Worm (Caenorhabditis elegans) whole organism, late embryonic: ENCODE data around the gene dld-1.
A peak's percentile ranks its signal among the peaks of the same experiment; 100 is the strongest.

ENCODE experiments used
- C08G9.2 ChIP-seq: sonication (generic microtip); optimal IDR thresholded peaks from 2 replicates; lab custom pipeline; 2016; ENCODE audit warnings: mild to moderate bottlenecking, missing genetic modification characterization, moderate library complexity, missing compliant biosample characterization
- F13H6.1 ChIP-seq: sonication (generic microtip); optimal IDR thresholded peaks from 2 replicates; lab custom pipeline; 2016; ENCODE audit warnings: missing genetic modification characterization, missing compliant biosample characterization
- Y22D7AL.16 ChIP-seq: sonication (generic microtip); optimal IDR thresholded peaks from 2 replicates; lab custom pipeline; 2016; ENCODE audit warnings: missing genetic modification characterization, missing compliant biosample characterization
- ahr-1 ChIP-seq: sonication (generic microtip); optimal IDR thresholded peaks from 2 replicates; lab custom pipeline; 2016; ENCODE audit warnings: missing genetic modification characterization, missing compliant biosample characterization
- ceh-14 ChIP-seq: sonication (generic microtip); optimal IDR thresholded peaks from 2 replicates; lab custom pipeline; 2016; ENCODE audit warnings: missing genotype, missing genetic modification characterization, missing compliant biosample characterization
- ceh-18 ChIP-seq: sonication (generic microtip); optimal IDR thresholded peaks from 2 replicates; lab custom pipeline; 2016; ENCODE audit warnings: missing genetic modification characterization, missing compliant biosample characterization
- ceh-19 ChIP-seq: fragments of 200-800 bp; sonication (Bioruptor generic); optimal IDR thresholded peaks from 2 replicates; lab custom pipeline; 2018; ENCODE audit warnings: mild to moderate bottlenecking, missing genetic modification characterization, missing compliant biosample characterization
- ceh-2 ChIP-seq: sonication (generic microtip); optimal IDR thresholded peaks from 2 replicates; lab custom pipeline; 2016; ENCODE audit warnings: missing genotype, missing genetic modification characterization, missing compliant biosample characterization
- ceh-24 ChIP-seq: sonication (generic microtip); optimal IDR thresholded peaks from 2 replicates; lab custom pipeline; 2016; ENCODE audit warnings: mild to moderate bottlenecking, missing genetic modification characterization, missing compliant biosample characterization
- ceh-30 ChIP-seq: fragments of 150-350 bp; optimal IDR thresholded peaks from 2 replicates; lab custom pipeline; 2014; ENCODE audit warnings: missing biosample characterization, missing genetic modification characterization
- ceh-31 ChIP-seq: sonication (generic microtip); optimal IDR thresholded peaks from 2 replicates; lab custom pipeline; 2016; ENCODE audit warnings: missing genetic modification characterization, missing compliant biosample characterization
- ceh-34 ChIP-seq: sonication (generic microtip); optimal IDR thresholded peaks from 2 replicates; lab custom pipeline; 2016; ENCODE audit warnings: mild to moderate bottlenecking, missing genetic modification characterization, missing compliant biosample characterization
- ceh-48 ChIP-seq: sonication (generic microtip); optimal IDR thresholded peaks from 2 replicates; lab custom pipeline; 2016; ENCODE audit warnings: missing genetic modification characterization, inconsistent platforms, missing compliant biosample characterization
- ceh-6 ChIP-seq: fragments of 200-800 bp; sonication (Bioruptor generic); optimal IDR thresholded peaks from 2 replicates; lab custom pipeline; 2018; ENCODE audit warnings: mild to moderate bottlenecking, missing genetic modification characterization, missing compliant biosample characterization
- ceh-9 ChIP-seq: sonication (generic microtip); optimal IDR thresholded peaks from 2 replicates; lab custom pipeline; 2016; ENCODE audit warnings: mild to moderate bottlenecking, missing genetic modification characterization, inconsistent platforms, missing compliant biosample characterization
- dmd-4 ChIP-seq: sonication (generic microtip); optimal IDR thresholded peaks from 2 replicates; lab custom pipeline; 2016; ENCODE audit warnings: borderline replicate concordance, missing genetic modification characterization, missing compliant biosample characterization
- elt-2 ChIP-seq: sonication (generic microtip); optimal IDR thresholded peaks from 2 replicates; lab custom pipeline; 2016; ENCODE audit warnings: missing genetic modification reagents, missing genetic modification characterization, missing compliant biosample characterization
- eyg-1 ChIP-seq: sonication (generic microtip); optimal IDR thresholded peaks from 2 replicates; lab custom pipeline; 2016; ENCODE audit warnings: missing genotype, missing genetic modification characterization, missing compliant biosample characterization
- fkh-10 ChIP-seq: fragments of 150-350 bp; optimal IDR thresholded peaks from 2 replicates; lab custom pipeline; 2014; ENCODE audit warnings: missing biosample characterization, missing genetic modification reagents, missing genetic modification characterization
- fkh-6 ChIP-seq: sonication (generic microtip); optimal IDR thresholded peaks from 2 replicates; lab custom pipeline; 2016; ENCODE audit warnings: missing genetic modification characterization, missing compliant biosample characterization
- gmeb-2 ChIP-seq: sonication (generic microtip); optimal IDR thresholded peaks from 2 replicates; lab custom pipeline; 2016; ENCODE audit warnings: missing genetic modification characterization, inconsistent platforms, missing compliant biosample characterization
- hlh-13 ChIP-seq: fragments of 200-800 bp; sonication (Bioruptor generic); optimal IDR thresholded peaks from 2 replicates; lab custom pipeline; 2018; ENCODE audit warnings: mild to moderate bottlenecking, missing genetic modification characterization, missing compliant biosample characterization
- hlh-15 ChIP-seq: sonication (generic microtip); optimal IDR thresholded peaks from 2 replicates; lab custom pipeline; 2016; ENCODE audit warnings: missing genetic modification characterization, missing compliant biosample characterization
- hlh-30 ChIP-seq: sonication (generic microtip); optimal IDR thresholded peaks from 2 replicates; lab custom pipeline; 2017; ENCODE audit warnings: antibody characterized with exemption, missing genetic modification characterization, missing compliant biosample characterization; ENCODE audit not compliant: insufficient read depth
- hlh-6 ChIP-seq: sonication (generic microtip); optimal IDR thresholded peaks from 2 replicates; lab custom pipeline; 2016; ENCODE audit warnings: missing genotype, missing genetic modification characterization, missing compliant biosample characterization
- hlh-8 ChIP-seq: sonication (generic microtip); optimal IDR thresholded peaks from 2 replicates; lab custom pipeline; 2016; ENCODE audit warnings: missing genotype, missing genetic modification characterization, missing compliant biosample characterization
- lin-11 ChIP-seq: fragments of 200-800 bp; sonication (Bioruptor generic); optimal IDR thresholded peaks from 2 replicates; lab custom pipeline; 2018; ENCODE audit warnings: mild to moderate bottlenecking, missing genetic modification characterization, missing compliant biosample characterization
- madf-2 ChIP-seq: sonication (generic microtip); optimal IDR thresholded peaks from 2 replicates; lab custom pipeline; 2017; ENCODE audit warnings: missing genetic modification characterization, missing compliant biosample characterization
- mec-3 ChIP-seq: sonication (generic microtip); optimal IDR thresholded peaks from 2 replicates; lab custom pipeline; 2016; ENCODE audit warnings: borderline replicate concordance, missing genetic modification characterization, missing compliant biosample characterization
- nfya-1 ChIP-seq: sonication (generic microtip); optimal IDR thresholded peaks from 2 replicates; lab custom pipeline; 2017; ENCODE audit warnings: missing genetic modification characterization, mild to moderate bottlenecking, missing compliant biosample characterization, antibody characterized with exemption, moderate library complexity
- nhr-11 ChIP-seq: fragments of 150-350 bp; optimal IDR thresholded peaks from 2 replicates; lab custom pipeline; 2014; ENCODE audit warnings: missing biosample characterization, missing genetic modification characterization
- npax-4 ChIP-seq: sonication (generic microtip); optimal IDR thresholded peaks from 2 replicates; lab custom pipeline; 2016; ENCODE audit warnings: missing genetic modification characterization, missing compliant biosample characterization
- odd-2 ChIP-seq: sonication (generic microtip); optimal IDR thresholded peaks from 2 replicates; lab custom pipeline; 2017; ENCODE audit warnings: antibody characterized with exemption, mild to moderate bottlenecking, missing genetic modification characterization, missing compliant biosample characterization
- pag-3 ChIP-seq: sonication (generic microtip); optimal IDR thresholded peaks from 2 replicates; lab custom pipeline; 2016; ENCODE audit warnings: missing compliant biosample characterization, missing genetic modification characterization, borderline replicate concordance
- pat-9 ChIP-seq: fragments of 200-800 bp; sonication (Bioruptor generic); optimal IDR thresholded peaks from 2 replicates; lab custom pipeline; 2018; ENCODE audit warnings: mild to moderate bottlenecking, missing genetic modification characterization, moderate library complexity, missing compliant biosample characterization
- pax-1 ChIP-seq: fragments of 150-350 bp; optimal IDR thresholded peaks from 2 replicates; lab custom pipeline; 2014; ENCODE audit warnings: missing biosample characterization, missing genetic modification characterization
- pha-2 ChIP-seq: sonication (generic microtip); optimal IDR thresholded peaks from 2 replicates; lab custom pipeline; 2017; ENCODE audit warnings: mild to moderate bottlenecking, missing genetic modification characterization, missing compliant biosample characterization
- pha-4 ChIP-seq: fragments of 150-350 bp; optimal IDR thresholded peaks from 2 replicates; lab custom pipeline; 2018; ENCODE audit warnings: missing biosample characterization, missing genetic modification reagents, missing genetic modification characterization
- pqm-1 ChIP-seq: sonication (generic microtip); optimal IDR thresholded peaks from 2 replicates; lab custom pipeline; 2016; ENCODE audit warnings: missing genetic modification characterization, missing compliant biosample characterization
- pros-1 ChIP-seq: fragments of 150-350 bp; optimal IDR thresholded peaks from 2 replicates; lab custom pipeline; 2014; ENCODE audit warnings: missing biosample characterization, missing genetic modification reagents, missing genetic modification characterization
- ref-2 ChIP-seq: sonication (generic microtip); optimal IDR thresholded peaks from 2 replicates; lab custom pipeline; 2016; ENCODE audit warnings: missing genetic modification characterization, missing compliant biosample characterization
- rnt-1 ChIP-seq: sonication (generic microtip); optimal IDR thresholded peaks from 2 replicates; lab custom pipeline; 2016; ENCODE audit warnings: missing genetic modification characterization, missing compliant biosample characterization
- sox-2 ChIP-seq: fragments of 200-800 bp; sonication (Bioruptor generic); IDR thresholded peaks from 2 replicates; pipeline ENCODE4 v1.3.6; 2022; ENCODE audit warnings: missing genetic modification reagents, missing genetic modification characterization, missing compliant biosample characterization
- sox-4 ChIP-seq: sonication (generic microtip); optimal IDR thresholded peaks from 2 replicates; lab custom pipeline; 2017; ENCODE audit warnings: mild to moderate bottlenecking, missing genetic modification characterization, inconsistent platforms, missing compliant biosample characterization
- syd-9 ChIP-seq: sonication (generic microtip); optimal IDR thresholded peaks from 2 replicates; lab custom pipeline; 2016; ENCODE audit warnings: mild to moderate bottlenecking, missing genetic modification characterization, moderate library complexity, missing compliant biosample characterization
- tbx-2 ChIP-seq: sonication (generic microtip); optimal IDR thresholded peaks from 2 replicates; lab custom pipeline; 2016; ENCODE audit warnings: missing genetic modification characterization, missing compliant biosample characterization
- ttx-3 ChIP-seq: sonication (generic microtip); optimal IDR thresholded peaks from 2 replicates; lab custom pipeline; 2016; ENCODE audit warnings: missing genetic modification reagents, missing genetic modification characterization, missing compliant biosample characterization
- unc-3 ChIP-seq, 2 experiments: fragments of 200-800 bp in 1 of 2; sonication (Bioruptor generic) in 1 of 2; sonication (generic microtip) in 1 of 2; conservative IDR thresholded peaks in 1 of 2; optimal IDR thresholded peaks in 1 of 2; 2 replicates each; pipeline versions ENCODE4 v1.3.6 to Lab custom; 2016 to 2022; ENCODE audit warnings: missing compliant biosample characterization in 2 of 2, missing genetic modification characterization in 2 of 2, missing genetic modification reagents in 1 of 2
- unc-55 ChIP-seq: sonication (generic microtip); optimal IDR thresholded peaks from 2 replicates; lab custom pipeline; 2017; ENCODE audit warnings: missing biosample characterization, missing genetic modification reagents, missing genetic modification characterization
- zip-5 ChIP-seq: sonication (generic microtip); optimal IDR thresholded peaks from 2 replicates; lab custom pipeline; 2016; ENCODE audit warnings: missing genetic modification characterization, missing compliant biosample characterization
- ztf-16 ChIP-seq: sonication (generic microtip); optimal IDR thresholded peaks from 2 replicates; lab custom pipeline; 2017; ENCODE audit warnings: missing genetic modification characterization, missing compliant biosample characterization

dld-1 gene

DNA sequence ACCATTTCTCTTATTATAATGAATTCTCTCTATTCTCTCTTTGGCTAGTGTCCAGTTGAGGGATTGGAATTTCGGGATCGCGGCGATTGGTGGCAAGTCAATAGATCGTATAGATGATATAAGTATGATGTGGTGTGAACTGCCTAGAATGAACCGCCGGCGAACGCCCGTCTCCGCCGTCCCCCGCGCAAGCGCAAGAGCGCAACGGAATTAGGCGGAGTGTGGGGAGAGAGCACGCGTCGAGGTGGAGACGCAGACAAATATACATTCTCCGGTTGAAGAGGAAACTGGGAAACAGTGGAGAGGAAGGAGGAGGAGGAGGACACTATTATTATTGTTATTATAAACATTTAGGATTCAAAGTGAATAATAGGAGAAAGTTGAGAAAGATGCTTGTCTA, 32.2 kb downstream of the dld-1 start:
- no peak for TF ChIP-seq pha-4
- TF ChIP-seq Y22D7AL.16 (tag; lab: Kevin White, UChicago): no peak
- no peak for TF ChIP-seq ceh-24 (tag; lab: Kevin White, UChicago)
- TF ChIP-seq hlh-15 (tag; lab: Kevin White, UChicago): no peak
- no peak for TF ChIP-seq pag-3 (tag; lab: Kevin White, UChicago)
- TF ChIP-seq nfya-1: peak; percentile 59
- peak; percentile 16 for TF ChIP-seq sox-4 (tag; lab: Kevin White, UChicago)
- peak; percentile 38 for TF ChIP-seq dmd-4 (tag; lab: Kevin White, UChicago)
- TF ChIP-seq fkh-10 (GFP tag; lab: Kevin White, UChicago): no peak
- TF ChIP-seq rnt-1: peak; percentile 36
- no peak for TF ChIP-seq unc-55 (GFP tag; lab: Kevin White, UChicago)
- no peak for TF ChIP-seq unc-3 (GFP tag; conservative IDR thresholded peaks at IDR 0.05; lab: Robert Waterston, UW)
- TF ChIP-seq unc-3 (tag; optimal IDR thresholded peaks at IDR 0.05; lab: Kevin White, UChicago): no peak
- peak; percentile 53 for TF ChIP-seq ref-2
- peak; percentile 55 for TF ChIP-seq ceh-34 (tag; lab: Kevin White, UChicago)
- TF ChIP-seq nhr-11: no peak
- no peak for TF ChIP-seq elt-2 (tag; lab: Kevin White, UChicago)
- peak; percentile 31 for TF ChIP-seq ceh-2
- TF ChIP-seq ceh-18 (tag; lab: Kevin White, UChicago): no peak
- no peak for TF ChIP-seq pqm-1 (tag; lab: Kevin White, UChicago)
- TF ChIP-seq madf-2: no peak
- no peak for TF ChIP-seq ceh-6
- no peak for TF ChIP-seq zip-5
- TF ChIP-seq odd-2 (tag; lab: Kevin White, UChicago): no peak
- peak; percentile 24 for TF ChIP-seq syd-9 (tag; lab: Kevin White, UChicago)
- peak; percentile 23 for TF ChIP-seq ceh-19 (GFP tag; lab: Kevin White, UChicago)
- TF ChIP-seq lin-11: no peak
- TF ChIP-seq ceh-9 (tag; lab: Kevin White, UChicago): no peak
- TF ChIP-seq ttx-3: no peak
- TF ChIP-seq hlh-8 (tag; lab: Kevin White, UChicago): peak; percentile 5
- peak; percentile 69 for TF ChIP-seq tbx-2 (tag; lab: Kevin White, UChicago)
- TF ChIP-seq hlh-13 (GFP tag; lab: Kevin White, UChicago): no peak
- no peak for TF ChIP-seq ceh-30 (tag; lab: Kevin White, UChicago)
- peak; percentile 49 for TF ChIP-seq sox-2 (GFP tag; lab: Robert Waterston, UW)
- peak; percentile 69 for TF ChIP-seq pha-2
- no peak for TF ChIP-seq pros-1 (tag; lab: Kevin White, UChicago)
- no peak for TF ChIP-seq C08G9.2
- TF ChIP-seq pat-9 (tag; lab: Kevin White, UChicago): no peak
- TF ChIP-seq eyg-1 (tag; lab: Kevin White, UChicago): peak; percentile 6
- peak; percentile 23 for TF ChIP-seq ztf-16 (tag; lab: Kevin White, UChicago)
- peak; percentile 22 for TF ChIP-seq fkh-6 (tag; lab: Kevin White, UChicago)
- no peak for TF ChIP-seq npax-4 (tag; lab: Kevin White, UChicago)
- TF ChIP-seq pax-1 (tag; lab: Kevin White, UChicago): no peak
- no peak for TF ChIP-seq ceh-14 (tag; lab: Kevin White, UChicago)
- no peak for TF ChIP-seq gmeb-2 (tag; lab: Kevin White, UChicago)
- TF ChIP-seq hlh-30 (tag; lab: Kevin White, UChicago): no peak
- peak; percentile 34 for TF ChIP-seq F13H6.1 (tag; lab: Kevin White, UChicago)
- peak; percentile 51 for TF ChIP-seq ceh-31 (tag; lab: Kevin White, UChicago)
- TF ChIP-seq hlh-6 (tag; lab: Kevin White, UChicago): no peak
- TF ChIP-seq mec-3 (tag; lab: Kevin White, UChicago): no peak
- TF ChIP-seq ahr-1 (tag; lab: Kevin White, UChicago): no peak
- no peak for TF ChIP-seq ceh-48 (tag; lab: Kevin White, UChicago)
